Worm (Caenorhabditis elegans) whole organism, L2 larva: ENCODE data around the gene srg-8.

Experiments
- F13H6.1 ChIP-seq: sonication (generic microtip); optimal IDR thresholded peaks from 2 replicates; lab custom pipeline; 2016; ENCODE audit warnings: missing genetic modification characterization, missing compliant biosample characterization
- R02D3.7 ChIP-seq: fragments of 150-350 bp; optimal IDR thresholded peaks from 2 replicates; lab custom pipeline; 2014; ENCODE audit warnings: missing biosample characterization, missing genetic modification characterization
- Y55F3AM.14 ChIP-seq: fragments of 200-800 bp; sonication (Bioruptor generic); optimal IDR thresholded peaks from 2 replicates; lab custom pipeline; 2018; ENCODE audit warnings: mild to moderate bottlenecking, missing genetic modification characterization, missing compliant biosample characterization
- alr-1 ChIP-seq: fragments of 150-350 bp; optimal IDR thresholded peaks from 2 replicates; lab custom pipeline; 2014; ENCODE audit warnings: missing biosample characterization, missing genetic modification characterization
- aly-2 ChIP-seq: fragments of 150-350 bp; optimal IDR thresholded peaks from 2 replicates; lab custom pipeline; 2014; ENCODE audit warnings: missing biosample characterization, missing genetic modification characterization
- ama-1 ChIP-seq: fragments of 150-350 bp; optimal IDR thresholded peaks from 2 replicates; lab custom pipeline; 2018; ENCODE audit warnings: inconsistent platforms
- ceh-16 ChIP-seq: fragments of 150-350 bp; optimal IDR thresholded peaks from 2 replicates; lab custom pipeline; 2014; ENCODE audit warnings: missing biosample characterization, missing genetic modification characterization
- dmd-4 ChIP-seq: sonication (generic microtip); optimal IDR thresholded peaks from 2 replicates; lab custom pipeline; 2017; ENCODE audit warnings: missing biosample characterization, missing genetic modification characterization
- egl-27 ChIP-seq: sonication (generic microtip); optimal IDR thresholded peaks from 3 replicates; lab custom pipeline; 2017; ENCODE audit warnings: missing biosample characterization, missing genetic modification reagents, missing genetic modification characterization
- elt-3 ChIP-seq: sonication (generic microtip); optimal IDR thresholded peaks from 2 replicates; lab custom pipeline; 2017; ENCODE audit warnings: missing biosample characterization, missing genetic modification characterization
- fos-1 ChIP-seq: fragments of 150-350 bp; optimal IDR thresholded peaks from 2 replicates; lab custom pipeline; 2014; ENCODE audit warnings: missing biosample characterization, missing genetic modification characterization
- lin-11 ChIP-seq: fragments of 150-350 bp; sonication (generic microtip); optimal IDR thresholded peaks from 2 replicates; lab custom pipeline; 2014; ENCODE audit warnings: missing biosample characterization, missing genetic modification characterization, inconsistent platforms, mixed read lengths
- lin-13 ChIP-seq: fragments of 150-350 bp; optimal IDR thresholded peaks from 2 replicates; lab custom pipeline; 2014; ENCODE audit warnings: missing biosample characterization, missing genetic modification reagents, missing genetic modification characterization
- lin-39 ChIP-seq: fragments of 150-350 bp; optimal IDR thresholded peaks from 2 replicates; lab custom pipeline; 2014; ENCODE audit warnings: missing biosample characterization, missing genetic modification reagents, missing genetic modification characterization
- lsy-2 ChIP-seq, 2 experiments: fragments of 150-350 bp in 1 of 2; sonication (generic microtip) in 1 of 2; optimal IDR thresholded peaks; 2 replicates each; lab custom pipeline; 2014 to 2017; ENCODE audit warnings: missing biosample characterization in 2 of 2, missing genetic modification characterization in 2 of 2
- mbf-1 ChIP-seq: sonication (generic microtip); optimal IDR thresholded peaks from 2 replicates; lab custom pipeline; 2017; ENCODE audit warnings: missing biosample characterization, missing genetic modification characterization
- nhr-10 ChIP-seq: sonication (generic microtip); optimal IDR thresholded peaks from 2 replicates; lab custom pipeline; 2017; ENCODE audit warnings: missing biosample characterization, missing genetic modification characterization
- nhr-12 ChIP-seq: fragments of 150-350 bp; optimal IDR thresholded peaks from 2 replicates; lab custom pipeline; 2014; ENCODE audit warnings: missing biosample characterization, missing genetic modification characterization
- nhr-21 ChIP-seq: fragments of 150-350 bp; optimal IDR thresholded peaks from 2 replicates; lab custom pipeline; 2014; ENCODE audit warnings: missing biosample characterization, missing genetic modification characterization
- nhr-23 ChIP-seq: fragments of 150-350 bp; optimal IDR thresholded peaks from 2 replicates; lab custom pipeline; 2014; ENCODE audit warnings: missing biosample characterization, missing genetic modification reagents, missing genetic modification characterization
- nhr-237 ChIP-seq: fragments of 150-350 bp; optimal IDR thresholded peaks from 2 replicates; lab custom pipeline; 2014; ENCODE audit warnings: missing biosample characterization, missing genetic modification characterization
- nhr-25 ChIP-seq: fragments of 150-350 bp; sonication (generic microtip); optimal IDR thresholded peaks from 3 replicates; lab custom pipeline; 2014; ENCODE audit warnings: missing biosample characterization, missing genetic modification characterization
- sem-4 ChIP-seq: fragments of 150-350 bp; optimal IDR thresholded peaks from 2 replicates; lab custom pipeline; 2014; ENCODE audit warnings: missing biosample characterization, missing genetic modification reagents, missing genetic modification characterization
- sma-9 ChIP-seq, 2 experiments: fragments of 150-350 bp in 1 of 2; sonication (generic microtip) in 1 of 2; optimal IDR thresholded peaks; 2 replicates each; lab custom pipeline; 2014 to 2016; ENCODE audit warnings: missing genetic modification characterization in 2 of 2, mild to moderate bottlenecking in 1 of 2, missing biosample characterization in 1 of 2, missing compliant biosample characterization in 1 of 2, missing genetic modification reagents in 1 of 2, moderate library complexity in 1 of 2
- snpc-4 ChIP-seq: fragments of 150-350 bp; optimal IDR thresholded peaks from 2 replicates; lab custom pipeline; 2014; ENCODE audit warnings: missing biosample characterization, missing genetic modification characterization
- unc-55 ChIP-seq: fragments of 150-350 bp; sonication (generic microtip); optimal IDR thresholded peaks from 3 replicates; lab custom pipeline; 2014; ENCODE audit warnings: missing biosample characterization, missing genetic modification reagents, missing genetic modification characterization
- unc-62 ChIP-seq: fragments of 150-350 bp; optimal IDR thresholded peaks from 2 replicates; lab custom pipeline; 2014; ENCODE audit warnings: missing biosample characterization, missing genetic modification reagents, missing genetic modification characterization
- zag-1 ChIP-seq: fragments of 150-350 bp; optimal IDR thresholded peaks from 2 replicates; lab custom pipeline; 2014; ENCODE audit warnings: missing biosample characterization, missing genetic modification characterization

The srg-8 gene

DNA sequence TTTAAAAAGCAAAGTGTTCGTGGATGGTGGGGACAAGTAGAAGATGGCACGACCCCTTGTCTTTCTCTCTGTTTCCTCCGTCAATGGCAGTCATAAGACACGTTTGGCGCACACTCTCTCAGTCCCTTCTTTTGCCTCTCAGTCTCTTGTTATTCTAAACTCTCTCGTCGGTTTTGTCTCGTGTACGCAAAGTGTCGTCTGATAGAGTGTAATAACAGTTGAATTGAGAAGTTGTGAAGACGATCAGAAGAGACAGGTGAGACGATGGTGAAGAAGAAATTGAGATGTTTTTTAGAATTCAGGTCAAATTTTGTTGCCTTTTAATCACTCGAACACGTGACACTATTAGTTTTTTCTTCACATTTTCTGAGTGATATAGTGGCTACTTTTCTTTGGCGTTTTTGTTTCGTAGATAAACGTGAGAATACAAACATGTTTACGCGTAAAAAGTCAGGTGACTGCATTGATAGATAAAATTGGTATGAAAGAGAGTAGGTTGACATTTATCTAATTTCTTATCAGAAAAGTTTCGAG, 48.5 kb upstream of the srg-8 start, which contains the start of gene F47D12.9 (continued):
- no peak for TF ChIP-seq aly-2

DNA sequence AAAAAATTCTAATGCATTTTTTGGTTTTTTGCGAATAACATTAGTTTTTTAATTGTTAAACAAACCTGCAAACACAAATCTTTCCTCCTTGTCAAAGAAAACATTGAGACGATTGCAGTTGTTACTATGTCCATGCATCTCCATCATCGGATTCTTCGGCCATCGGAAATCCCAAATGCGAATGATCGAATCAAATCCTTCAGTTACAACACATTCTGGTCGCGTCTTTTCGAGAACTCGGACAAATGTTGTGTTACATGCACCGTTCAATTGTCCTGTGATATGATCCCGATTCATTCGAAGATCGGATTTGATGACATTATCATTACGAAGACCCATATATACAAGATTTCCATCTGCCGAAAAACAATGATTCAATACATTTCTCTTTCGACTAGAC, 45.7 kb upstream of the srg-8 start:
- TF ChIP-seq sem-4 (tag; lab: Kevin White, UChicago) (no peak), unc-62 (GFP tag; lab: Kevin White, UChicago) (no peak), F13H6.1 (tag; lab: Kevin White, UChicago) (no peak), nhr-21 (no peak), lin-11 (tag; lab: Kevin White, UChicago) (no peak), sma-9 (GFP tag; optimal IDR thresholded peaks at IDR 0.05; lab: Kevin White, UChicago) (no peak), sma-9 (tag; optimal IDR thresholded peaks at IDR 0.05; lab: Kevin White, UChicago) (no peak), zag-1 (tag; lab: Kevin White, UChicago) (no peak)

DNA sequence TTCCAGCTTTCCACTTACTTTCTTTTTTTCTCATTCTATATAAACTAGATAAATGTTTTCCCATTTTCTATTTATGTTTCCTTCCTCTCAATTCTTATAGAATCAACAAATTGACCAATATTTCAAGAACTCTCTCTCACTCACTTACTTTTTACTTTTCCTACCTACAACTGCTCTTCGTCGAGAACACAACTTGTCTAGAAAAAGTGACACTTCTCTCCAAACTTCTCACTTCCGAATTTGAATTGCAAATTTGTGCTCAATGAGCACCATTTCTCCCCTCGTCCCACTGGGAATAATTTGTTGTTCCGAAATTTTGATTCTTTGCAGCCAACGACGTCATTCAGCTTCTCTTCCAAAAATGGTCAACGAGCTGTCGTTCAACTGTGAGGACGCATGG, 43.5 kb upstream of the srg-8 start, which contains the start of gene F47D12.3:
TSS of gene F47D12.3 (plus strand) at position 331 of the 400 bp plus-strand sequence.
- TF ChIP-seq Y55F3AM.14 (GFP tag; lab: Kevin White, UChicago): no peak
- no peak for TF ChIP-seq mbf-1 (tag; lab: Kevin White, UChicago)
- TF ChIP-seq fos-1 (tag; lab: Kevin White, UChicago): no peak
- TF ChIP-seq dmd-4 (tag; lab: Kevin White, UChicago): no peak
- no peak for TF ChIP-seq unc-55 (GFP tag; lab: Kevin White, UChicago)

DNA sequence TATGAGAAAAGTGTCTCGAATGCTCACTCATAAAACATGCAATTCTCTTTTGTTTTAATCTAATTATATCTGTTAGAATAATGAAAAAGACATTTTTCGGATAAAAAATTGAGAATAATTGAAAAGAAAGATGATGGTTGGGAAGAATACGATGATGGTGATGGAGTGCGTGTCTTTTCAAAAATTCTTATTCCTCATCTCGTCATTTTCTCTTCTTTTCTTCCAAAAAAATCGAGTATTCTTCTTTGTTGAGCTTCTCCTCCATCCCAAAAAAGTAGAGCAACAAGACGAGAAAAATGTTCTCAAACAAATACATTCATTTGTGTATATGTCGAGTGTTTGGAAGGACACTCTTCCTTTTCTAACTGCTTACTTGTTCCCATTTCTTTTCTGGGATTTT, 43.0 kb upstream of the srg-8 start:
- TF ChIP-seq unc-55 (GFP tag; lab: Kevin White, UChicago) (peak; percentile 77), egl-27 (tag; lab: Kevin White, UChicago) (no peak), zag-1 (tag; lab: Kevin White, UChicago) (peak; percentile 27), lin-39 (no peak), nhr-25 (no peak), lin-11 (tag; lab: Kevin White, UChicago) (no peak)

DNA sequence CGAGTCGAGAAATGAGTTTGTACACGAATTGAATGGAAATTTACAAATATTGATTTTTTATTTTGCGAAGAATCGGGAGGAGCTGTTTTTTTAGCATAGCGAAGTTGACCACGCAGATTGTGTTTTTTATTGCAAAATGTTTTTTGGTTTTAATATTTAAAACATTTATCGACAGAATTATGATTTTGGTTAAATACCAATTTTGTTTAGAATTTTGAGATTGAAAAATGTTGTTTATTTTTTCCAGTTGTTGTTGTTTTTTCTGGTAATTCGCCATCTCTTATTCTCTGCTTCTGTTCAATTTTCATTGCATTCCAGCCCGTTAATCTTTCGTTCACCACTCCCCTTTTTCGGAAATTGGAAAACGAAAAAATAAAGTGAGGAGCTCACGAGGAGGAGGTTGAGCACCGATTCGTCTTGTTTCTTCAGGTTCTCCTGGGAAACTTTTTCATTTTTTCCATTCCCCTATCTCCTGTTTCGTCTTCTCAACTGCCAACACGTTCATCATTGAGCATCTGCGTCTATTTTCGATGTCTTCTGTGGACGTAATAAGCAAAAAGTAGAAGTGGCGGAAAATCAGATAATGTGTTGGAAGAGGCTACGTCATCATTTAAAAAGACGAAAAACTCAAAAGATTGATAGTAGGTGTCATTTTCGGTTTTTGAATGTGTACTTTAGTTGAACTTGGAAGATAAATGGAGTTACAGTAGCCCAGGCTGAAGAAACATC, 41.5 kb upstream of the srg-8 start, which contains the start of gene F47D12.7:
TSS of gene F47D12.7 (minus strand) at position 51 of the 729 bp plus-strand sequence.
- TF ChIP-seq elt-3 (tag; lab: Kevin White, UChicago): no peak
- no peak for TF ChIP-seq nhr-12
- TF ChIP-seq unc-62 (GFP tag; lab: Kevin White, UChicago): no peak
- no peak for TF ChIP-seq dmd-4 (tag; lab: Kevin White, UChicago)
- TF ChIP-seq Y55F3AM.14 (GFP tag; lab: Kevin White, UChicago): no peak
- no peak for TF ChIP-seq nhr-237 (tag; lab: Kevin White, UChicago)
- no peak for TF ChIP-seq ceh-16
- TF ChIP-seq nhr-21: no peak
- no peak for TF ChIP-seq unc-55 (GFP tag; lab: Kevin White, UChicago)
- TF ChIP-seq alr-1 (tag; lab: Kevin White, UChicago): no peak
- no peak for TF ChIP-seq lin-11 (tag; lab: Kevin White, UChicago)
- TF ChIP-seq egl-27 (tag; lab: Kevin White, UChicago): no peak
- no peak for TF ChIP-seq nhr-10 (tag; lab: Kevin White, UChicago)
- TF ChIP-seq R02D3.7: no peak
- TF ChIP-seq lin-13 (GFP tag; lab: Kevin White, UChicago): no peak
- no peak for TF ChIP-seq nhr-23 (tag; lab: Kevin White, UChicago)

DNA sequence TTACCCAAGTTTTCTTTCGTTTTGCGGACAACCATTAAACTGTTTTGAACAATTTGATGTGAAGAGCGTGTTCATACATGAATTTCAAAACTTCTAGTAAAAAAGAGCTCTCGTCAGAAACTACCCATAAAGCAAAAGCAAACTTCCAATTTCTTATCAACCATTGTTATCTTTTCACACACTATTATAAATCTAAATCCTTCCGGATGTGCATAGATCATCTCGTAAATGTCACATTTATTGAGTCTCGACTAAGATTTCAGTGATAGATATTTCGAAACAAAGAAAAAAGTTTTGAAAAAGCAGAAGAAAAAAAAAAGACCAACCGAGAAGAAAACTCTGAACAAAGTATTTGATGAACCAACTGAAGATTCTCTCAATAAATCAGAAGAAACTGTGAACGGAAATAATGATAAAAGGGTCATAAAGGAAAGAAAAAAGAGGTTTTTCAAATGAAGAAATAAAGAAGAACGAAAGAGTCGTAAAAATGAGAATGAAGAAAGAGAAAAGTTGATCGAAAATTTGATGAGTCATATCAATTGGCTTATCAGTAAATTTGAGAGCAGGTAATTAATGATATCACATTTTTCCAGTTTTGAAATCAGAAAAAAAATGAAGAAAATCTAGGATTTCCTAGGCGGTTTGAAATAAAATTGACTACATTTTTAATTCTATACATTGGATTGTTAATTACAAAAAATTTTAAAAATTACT, 36.0 kb upstream of the srg-8 start:
- TF ChIP-seq ama-1 (no peak), fos-1 (tag; lab: Kevin White, UChicago) (peak; percentile 95), lsy-2 (tag; optimal IDR thresholded peaks at IDR 0.05; lab: Kevin White, UChicago) (no peak), elt-3 (tag; lab: Kevin White, UChicago) (no peak), snpc-4 (tag; lab: Kevin White, UChicago) (no peak)
